Worm (Caenorhabditis elegans) whole organism, mixed stage, embryonic: Measurements from ENCODE around the gene hpa-1.

Source experiments
- bed-3 ChIP-seq: fragments of 200-800 bp; sonication (Bioruptor generic); optimal IDR thresholded peaks from 3 replicates; lab custom pipeline; 2018; ENCODE audit warnings: mild to moderate bottlenecking, missing genetic modification characterization, moderate library complexity, missing compliant biosample characterization
- blmp-1 ChIP-seq: fragments of 150-350 bp; optimal IDR thresholded peaks from 2 replicates; lab custom pipeline; 2014; ENCODE audit warnings: missing biosample characterization, missing genetic modification characterization
- ceh-39 ChIP-seq: fragments of 150-350 bp; optimal IDR thresholded peaks from 2 replicates; lab custom pipeline; 2014; ENCODE audit warnings: missing biosample characterization, missing genetic modification characterization
- ceh-43 ChIP-seq: fragments of 200-800 bp; sonication (Bioruptor generic); optimal IDR thresholded peaks from 2 replicates; lab custom pipeline; 2018; ENCODE audit warnings: mild to moderate bottlenecking, missing genetic modification characterization, moderate library complexity, missing compliant biosample characterization
- ceh-83 ChIP-seq: fragments of 200-800 bp; sonication (Bioruptor generic); optimal IDR thresholded peaks from 2 replicates; lab custom pipeline; 2018; ENCODE audit warnings: mild to moderate bottlenecking, missing genetic modification characterization, missing compliant biosample characterization
- ces-1 ChIP-seq: fragments of 150-350 bp; optimal IDR thresholded peaks from 2 replicates; lab custom pipeline; 2014; ENCODE audit warnings: missing biosample characterization, missing genetic modification reagents, missing genetic modification characterization
- drap-1 ChIP-seq: fragments of 200-800 bp; sonication (Bioruptor generic); optimal IDR thresholded peaks from 3 replicates; lab custom pipeline; 2018; ENCODE audit warnings: mild to moderate bottlenecking, missing genetic modification characterization, missing compliant biosample characterization
- elt-3 ChIP-seq: fragments of 150-350 bp; optimal IDR thresholded peaks from 2 replicates; lab custom pipeline; 2014; ENCODE audit warnings: missing biosample characterization, missing genetic modification characterization
- flh-1 ChIP-seq: fragments of 200-800 bp; sonication (Bioruptor generic); optimal IDR thresholded peaks from 2 replicates; lab custom pipeline; 2018; ENCODE audit warnings: mild to moderate bottlenecking, missing genetic modification characterization, moderate library complexity, missing compliant biosample characterization
- hlh-1 ChIP-seq: fragments of 150-350 bp; optimal IDR thresholded peaks from 2 replicates; lab custom pipeline; 2014; ENCODE audit warnings: missing biosample characterization, missing genetic modification reagents, missing genetic modification characterization
- lin-32 ChIP-seq: fragments of 200-800 bp; sonication (Bioruptor generic); optimal IDR thresholded peaks from 2 replicates; lab custom pipeline; 2018; ENCODE audit warnings: mild to moderate bottlenecking, missing genetic modification characterization, missing compliant biosample characterization
- mab-5 ChIP-seq: fragments of 150-350 bp; optimal IDR thresholded peaks from 2 replicates; lab custom pipeline; 2014; ENCODE audit warnings: missing biosample characterization, missing genetic modification characterization
- mep-1 ChIP-seq: fragments of 150-350 bp; optimal IDR thresholded peaks from 2 replicates; lab custom pipeline; 2017; ENCODE audit warnings: missing biosample characterization, missing genetic modification reagents, missing genetic modification characterization, inconsistent platforms
- mls-2 ChIP-seq: sonication (generic microtip); optimal IDR thresholded peaks from 2 replicates; lab custom pipeline; 2016; ENCODE audit warnings: mild to moderate bottlenecking, missing genetic modification characterization, moderate library complexity, missing compliant biosample characterization
- nhr-12 ChIP-seq: fragments of 150-350 bp; optimal IDR thresholded peaks from 2 replicates; lab custom pipeline; 2014; ENCODE audit warnings: missing biosample characterization, missing genetic modification characterization
- nhr-2 ChIP-seq: fragments of 150-350 bp; optimal IDR thresholded peaks from 2 replicates; lab custom pipeline; 2014; ENCODE audit warnings: missing biosample characterization, missing genetic modification characterization
- nhr-237 ChIP-seq: fragments of 150-350 bp; optimal IDR thresholded peaks from 2 replicates; lab custom pipeline; 2014; ENCODE audit warnings: missing biosample characterization, missing genetic modification characterization
- nhr-28 ChIP-seq: fragments of 150-350 bp; optimal IDR thresholded peaks from 2 replicates; lab custom pipeline; 2014; ENCODE audit warnings: missing biosample characterization, missing genetic modification characterization
- nhr-76 ChIP-seq: sonication (generic microtip); optimal IDR thresholded peaks from 2 replicates; lab custom pipeline; 2017; ENCODE audit warnings: missing biosample characterization, missing genetic modification characterization
- pha-4 ChIP-seq: fragments of 150-350 bp; optimal IDR thresholded peaks from 2 replicates; lab custom pipeline; 2018; ENCODE audit warnings: missing biosample characterization, missing genetic modification reagents, missing genetic modification characterization
- sem-2 ChIP-seq: fragments of 200-800 bp; sonication (Bioruptor generic); optimal IDR thresholded peaks from 2 replicates; lab custom pipeline; 2018; ENCODE audit warnings: mild to moderate bottlenecking, missing genetic modification characterization, missing compliant biosample characterization
- snpc-4 ChIP-seq: fragments of 150-350 bp; optimal IDR thresholded peaks from 2 replicates; lab custom pipeline; 2014; ENCODE audit warnings: missing biosample characterization, missing genetic modification characterization
- sptf-1 ChIP-seq: sonication (generic microtip); optimal IDR thresholded peaks from 2 replicates; lab custom pipeline; 2017; ENCODE audit warnings: mild to moderate bottlenecking, missing genetic modification characterization, moderate library complexity, missing compliant biosample characterization
- tbx-8 ChIP-seq: fragments of 200-800 bp; sonication (Bioruptor generic); optimal IDR thresholded peaks from 2 replicates; lab custom pipeline; 2018; ENCODE audit warnings: mild to moderate bottlenecking, missing genetic modification characterization, moderate library complexity, missing compliant biosample characterization
- unc-120 ChIP-seq: sonication (generic microtip); optimal IDR thresholded peaks from 2 replicates; lab custom pipeline; 2017; ENCODE audit warnings: missing genetic modification characterization, missing compliant biosample characterization; ENCODE audit not compliant: poor library complexity, severe bottlenecking
- unc-39 ChIP-seq: fragments of 150-350 bp; optimal IDR thresholded peaks from 2 replicates; lab custom pipeline; 2014; ENCODE audit warnings: missing biosample characterization, missing genetic modification characterization
- unc-62 ChIP-seq: fragments of 150-350 bp; optimal IDR thresholded peaks from 2 replicates; lab custom pipeline; 2014; ENCODE audit warnings: missing biosample characterization, missing genetic modification reagents, missing genetic modification characterization
- zip-8 ChIP-seq: fragments of 150-350 bp; optimal IDR thresholded peaks from 2 replicates; lab custom pipeline; 2014; ENCODE audit warnings: missing biosample characterization, missing genetic modification characterization
- ztf-11 ChIP-seq: fragments of 150-350 bp; optimal IDR thresholded peaks from 2 replicates; lab custom pipeline; 2014; ENCODE audit warnings: missing biosample characterization, missing genetic modification characterization

The hpa-1 gene

DNA sequence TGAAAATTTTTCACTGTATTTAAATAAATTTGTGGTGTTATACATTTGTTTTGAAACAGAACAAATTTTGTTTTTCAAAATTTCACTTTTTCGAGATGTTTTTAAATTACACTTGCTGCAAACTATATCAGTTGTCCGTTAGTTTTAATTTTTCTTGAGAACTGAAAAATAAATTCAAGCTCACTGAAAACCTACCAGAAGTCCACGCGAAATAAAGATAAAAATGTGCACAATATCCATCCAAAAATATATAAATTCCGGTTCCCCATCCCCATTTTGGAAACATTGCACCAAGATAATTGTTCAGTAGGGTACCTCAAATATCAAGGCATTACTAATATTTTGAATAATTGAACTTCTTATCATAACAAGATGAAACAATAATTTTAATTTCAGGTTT lies 12.2 kb downstream of the hpa-1 start:
- TF ChIP-seq drap-1 (no peak), ceh-83 (GFP tag; lab: Kevin White, UChicago) (no peak), mls-2 (tag; lab: Kevin White, UChicago) (no peak), mep-1 (tag; lab: Kevin White, UChicago) (no peak), nhr-237 (tag; lab: Kevin White, UChicago) (no peak), flh-1 (GFP tag; lab: Kevin White, UChicago) (no peak), unc-39 (tag; lab: Kevin White, UChicago) (no peak), nhr-12 (tag; lab: Kevin White, UChicago) (no peak), nhr-2 (tag; lab: Kevin White, UChicago) (no peak), ces-1 (GFP tag; lab: Kevin White, UChicago) (no peak), ceh-43 (no peak), blmp-1 (tag; lab: Kevin White, UChicago) (no peak), sptf-1 (tag; lab: Kevin White, UChicago) (no peak)
- TF ChIP-seq, all 35 proteins: peak for 0

- no peak for TF ChIP-seq mls-2 (tag; lab: Kevin White, UChicago)
- TF ChIP-seq unc-62: no peak
- no peak for TF ChIP-seq ceh-83 (GFP tag; lab: Kevin White, UChicago)
- TF ChIP-seq, all 35 proteins: peak for 0
Observed at ce11 chrIV:16216165-16216564, 16.8 kb downstream of the hpa-1 start.

DNA sequence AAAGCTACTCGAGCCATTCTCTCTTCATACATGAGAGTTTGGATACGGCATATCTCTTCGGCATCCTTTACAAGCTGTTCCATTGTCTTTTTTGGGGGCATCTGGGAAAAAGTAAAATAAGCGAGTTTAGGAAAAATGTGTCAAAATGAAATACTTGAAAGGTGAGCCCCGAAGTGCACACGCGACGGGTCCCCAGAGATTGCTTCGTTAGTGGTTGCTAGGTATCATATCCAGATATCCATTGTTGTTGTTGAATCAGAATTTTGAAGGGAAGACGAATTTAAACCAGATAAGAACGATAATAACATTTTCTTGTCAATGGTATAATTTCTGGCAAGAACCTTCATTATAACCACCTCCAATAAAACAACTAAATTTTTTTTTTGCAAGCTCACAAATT lies 22.0 kb downstream of the hpa-1 start, which contains the start of gene H25K10.2:
H25K10.2 (minus strand) TSS at position 101 of the 400 bp plus-strand sequence.
- TF ChIP-seq mls-2 (tag; lab: Kevin White, UChicago): no peak
- TF ChIP-seq mab-5 (tag; lab: Kevin White, UChicago): no peak
- TF ChIP-seq unc-120: no peak
- no peak for TF ChIP-seq flh-1 (GFP tag; lab: Kevin White, UChicago)
- TF ChIP-seq ceh-39: no peak
- no peak for TF ChIP-seq hlh-1
- TF ChIP-seq sem-2 (GFP tag; lab: Kevin White, UChicago): no peak
- no peak for TF ChIP-seq lin-32 (GFP tag; lab: Kevin White, UChicago)
- TF ChIP-seq drap-1: no peak
- TF ChIP-seq nhr-12 (tag; lab: Kevin White, UChicago): no peak
- TF ChIP-seq zip-8 (tag; lab: Kevin White, UChicago): no peak
- no peak for TF ChIP-seq nhr-237 (tag; lab: Kevin White, UChicago)
- no peak for TF ChIP-seq sptf-1 (tag; lab: Kevin White, UChicago)
- TF ChIP-seq ceh-43: no peak
- no peak for TF ChIP-seq tbx-8 (GFP tag; lab: Kevin White, UChicago)
- TF ChIP-seq bed-3 (GFP tag; lab: Kevin White, UChicago): no peak
- no peak for TF ChIP-seq snpc-4
- no peak for TF ChIP-seq ztf-11 (tag; lab: Kevin White, UChicago)
- TF ChIP-seq, all 35 proteins: peak for 0

- TF ChIP-seq sem-2 (GFP tag; lab: Kevin White, UChicago): no peak
- peak; percentile 9 for TF ChIP-seq zip-8 (tag; lab: Kevin White, UChicago)
- TF ChIP-seq nhr-28 (tag; lab: Kevin White, UChicago): no peak
Observed at ce11 chrIV:16203373-16203772, 29.6 kb downstream of the hpa-1 start.

- TF ChIP-seq lin-32 (GFP tag; lab: Kevin White, UChicago) (no peak), nhr-12 (tag; lab: Kevin White, UChicago) (no peak), zip-8 (tag; lab: Kevin White, UChicago) (no peak), nhr-76 (tag; lab: Kevin White, UChicago) (no peak), nhr-2 (tag; lab: Kevin White, UChicago) (no peak), sem-2 (GFP tag; lab: Kevin White, UChicago) (no peak), nhr-237 (tag; lab: Kevin White, UChicago) (no peak), ces-1 (GFP tag; lab: Kevin White, UChicago) (no peak), ceh-83 (GFP tag; lab: Kevin White, UChicago) (no peak), unc-120 (no peak), snpc-4 (no peak), sptf-1 (tag; lab: Kevin White, UChicago) (no peak), tbx-8 (GFP tag; lab: Kevin White, UChicago) (no peak), mls-2 (tag; lab: Kevin White, UChicago) (no peak), unc-62 (no peak)
Observed at ce11 chrIV:16202074-16202473, 30.9 kb downstream of the hpa-1 start, which contains the start of gene H25K10.1. TSS of gene H25K10.1 (plus strand) at chrIV:16202374.

ce11 chrIV:16199831-16200230 lies 33.1 kb downstream of the hpa-1 start:
- no peak for TF ChIP-seq flh-1 (GFP tag; lab: Kevin White, UChicago)
- no peak for TF ChIP-seq nhr-76 (tag; lab: Kevin White, UChicago)
- no peak for TF ChIP-seq mep-1 (tag; lab: Kevin White, UChicago)
- no peak for TF ChIP-seq ceh-83 (GFP tag; lab: Kevin White, UChicago)
- no peak for TF ChIP-seq bed-3 (GFP tag; lab: Kevin White, UChicago)
- TF ChIP-seq zip-8 (tag; lab: Kevin White, UChicago): no peak
- TF ChIP-seq mab-5 (tag; lab: Kevin White, UChicago): no peak
- TF ChIP-seq lin-32 (GFP tag; lab: Kevin White, UChicago): no peak
- TF ChIP-seq elt-3 (tag; lab: Kevin White, UChicago): no peak
- TF ChIP-seq blmp-1 (tag; lab: Kevin White, UChicago): no peak
- no peak for TF ChIP-seq tbx-8 (GFP tag; lab: Kevin White, UChicago)
- TF ChIP-seq ceh-43: no peak
- no peak for TF ChIP-seq sptf-1 (tag; lab: Kevin White, UChicago)
- TF ChIP-seq sem-2 (GFP tag; lab: Kevin White, UChicago): no peak
- no peak for TF ChIP-seq pha-4 (tag; lab: Kevin White, UChicago)
- no peak for TF ChIP-seq drap-1
- no peak for TF ChIP-seq ztf-11 (tag; lab: Kevin White, UChicago)
- no peak for TF ChIP-seq nhr-237 (tag; lab: Kevin White, UChicago)
- TF ChIP-seq nhr-28 (tag; lab: Kevin White, UChicago): no peak
- TF ChIP-seq, all 35 proteins: peak for 0
